Fruit fly (Drosophila melanogaster) whole organism, embryonic: ENCODE measurements around the gene CG6055.

ENCODE experiments used
- CG10654 ChIP-seq: fragments of 200-800 bp; sonication (Bioruptor generic); optimal IDR thresholded peaks from 2 replicates; lab custom pipeline; 2016; ENCODE audit warnings: missing biosample characterization, missing genetic modification characterization
- CG10979 ChIP-seq: fragments of 200-800 bp; sonication (Bioruptor generic); optimal IDR thresholded peaks from 2 replicates; lab custom pipeline; 2018; ENCODE audit warnings: missing biosample characterization, mild to moderate bottlenecking, missing genetic modification characterization, moderate library complexity
- CG11504 ChIP-seq: fragments of 200-800 bp; sonication (Bioruptor generic); optimal IDR thresholded peaks from 3 replicates; lab custom pipeline; 2019; ENCODE audit warnings: missing biosample characterization, mild to moderate bottlenecking, missing genetic modification characterization, moderate library complexity
- CG12071 ChIP-seq: fragments of 200-800 bp; sonication (Bioruptor generic); optimal IDR thresholded peaks from 3 replicates; lab custom pipeline; 2018; ENCODE audit warnings: missing biosample characterization, mild to moderate bottlenecking, missing genetic modification characterization
- CG12155 ChIP-seq: fragments of 200-800 bp; sonication (Bioruptor generic); optimal IDR thresholded peaks from 3 replicates; lab custom pipeline; 2016; ENCODE audit warnings: missing biosample characterization, missing genetic modification characterization
- CG12219 ChIP-seq: fragments of 200-800 bp; sonication (Bioruptor generic); optimal IDR thresholded peaks from 3 replicates; lab custom pipeline; 2018; ENCODE audit warnings: missing biosample characterization, mild to moderate bottlenecking, missing genetic modification characterization
- CG15073 ChIP-seq: fragments of 200-800 bp; sonication (Bioruptor generic); optimal IDR thresholded peaks from 2 replicates; lab custom pipeline; 2016; ENCODE audit warnings: missing biosample characterization, missing genetic modification characterization
- CG17802 ChIP-seq: fragments of 200-800 bp; sonication (Bioruptor generic); optimal IDR thresholded peaks from 2 replicates; lab custom pipeline; 2018; ENCODE audit warnings: missing biosample characterization, mild to moderate bottlenecking, missing genetic modification characterization, moderate library complexity
- CG2120 ChIP-seq: fragments of 200-800 bp; sonication (Bioruptor generic); optimal IDR thresholded peaks from 3 replicates; lab custom pipeline; 2016; ENCODE audit warnings: missing biosample characterization, missing genetic modification characterization
- CG32767 ChIP-seq: fragments of 200-800 bp; sonication (Bioruptor generic); IDR thresholded peaks from 2 replicates; pipeline ENCODE4 v1.3.6; 2022; ENCODE audit warnings: missing biosample characterization, missing genetic modification characterization
- CG3838 ChIP-seq: fragments of 200-800 bp; sonication (Bioruptor generic); optimal IDR thresholded peaks from 3 replicates; lab custom pipeline; 2016; ENCODE audit warnings: missing biosample characterization, missing genetic modification characterization
- CG4360 ChIP-seq: fragments of 200-800 bp; sonication (Bioruptor generic); IDR thresholded peaks from 2 replicates; pipeline ENCODE4 v1.3.6; 2022; ENCODE audit warnings: missing biosample characterization, missing genetic modification characterization
- CG6175 ChIP-seq: fragments of 200-800 bp; sonication (Bioruptor generic); IDR thresholded peaks from 3 replicates; pipeline ENCODE4 v1.3.6; 2022; ENCODE audit warnings: missing biosample characterization, missing genetic modification characterization
- CG6683 ChIP-seq: fragments of 200-800 bp; sonication (Bioruptor generic); optimal IDR thresholded peaks from 2 replicates; lab custom pipeline; 2017; ENCODE audit warnings: missing biosample characterization, mild to moderate bottlenecking, missing genetic modification characterization, missing genetic modification reagents
- CG7271 ChIP-seq: fragments of 200-800 bp; sonication (Bioruptor generic); optimal IDR thresholded peaks from 2 replicates; lab custom pipeline; 2018; ENCODE audit warnings: missing biosample characterization, mild to moderate bottlenecking, missing genetic modification characterization, moderate library complexity
- CG7839 ChIP-seq: fragments of 200-800 bp; sonication (Bioruptor generic); optimal IDR thresholded peaks from 3 replicates; lab custom pipeline; 2018; ENCODE audit warnings: missing biosample characterization, mild to moderate bottlenecking, missing genetic modification characterization, moderate library complexity
- CG9817 ChIP-seq: fragments of 200-800 bp; sonication (Bioruptor generic); optimal IDR thresholded peaks from 2 replicates; lab custom pipeline; 2018; ENCODE audit warnings: missing biosample characterization, mild to moderate bottlenecking, missing genetic modification characterization, moderate library complexity
- Dek ChIP-seq: fragments of 200-800 bp; sonication (Bioruptor generic); optimal IDR thresholded peaks from 3 replicates; lab custom pipeline; 2019; ENCODE audit warnings: missing biosample characterization, mild to moderate bottlenecking, missing genetic modification characterization, moderate library complexity
- Drgx ChIP-seq: fragments of 200-800 bp; sonication (Bioruptor generic); IDR thresholded peaks from 2 replicates; pipeline ENCODE4 v1.3.6; 2022; ENCODE audit warnings: missing biosample characterization, missing genetic modification characterization
- Ets65A ChIP-seq: fragments of 200-800 bp; sonication (Bioruptor generic); peaks from one replicate; lab custom pipeline; 2016; ENCODE audit warnings: missing biosample characterization, missing genetic modification characterization
- HHEX ChIP-seq: fragments of 200-800 bp; sonication (Bioruptor generic); optimal IDR thresholded peaks from 3 replicates; lab custom pipeline; 2017; ENCODE audit warnings: missing biosample characterization, mild to moderate bottlenecking, missing genetic modification characterization, missing genetic modification reagents
- HLH3B ChIP-seq: fragments of 200-800 bp; sonication (Bioruptor generic); IDR thresholded peaks from 2 replicates; pipeline ENCODE4 v1.3.6; 2022; ENCODE audit warnings: missing biosample characterization, missing genetic modification characterization
- Hmx ChIP-seq: fragments of 200-800 bp; sonication (Bioruptor generic); optimal IDR thresholded peaks from 2 replicates; lab custom pipeline; 2016; ENCODE audit warnings: missing biosample characterization, missing genetic modification characterization
- MBD-R2 ChIP-seq: fragments of 200-800 bp; sonication (Bioruptor generic); IDR thresholded peaks from 2 replicates; pipeline ENCODE4 v1.3.6; 2022; ENCODE audit warnings: missing biosample characterization, missing genetic modification characterization
- Med ChIP-seq: fragments of 200-800 bp; sonication (Bioruptor generic); peaks from one replicate; lab custom pipeline; 2016; ENCODE audit warnings: missing biosample characterization, missing genetic modification characterization, mild to moderate bottlenecking, inconsistent platforms, moderate library complexity
- Mrtf ChIP-seq: fragments of 200-800 bp; sonication (Bioruptor generic); IDR thresholded peaks from 3 replicates; pipeline ENCODE4 v1.3.6; 2022; ENCODE audit warnings: missing biosample characterization, missing genetic modification characterization
- Nf-YA ChIP-seq: fragments of 200-800 bp; sonication (Bioruptor generic); IDR thresholded peaks from 2 replicates; pipeline ENCODE4 v1.3.6; 2022; ENCODE audit warnings: missing biosample characterization, missing genetic modification characterization
- Sin3A ChIP-seq: fragments of >200 bp; optimal IDR thresholded peaks from 2 replicates; lab custom pipeline; 2018
- aop ChIP-seq: fragments of 200-800 bp; sonication (Bioruptor generic); IDR thresholded peaks from 2 replicates; pipeline ENCODE4 v1.3.6; 2022; ENCODE audit warnings: missing biosample characterization, missing genetic modification characterization
- ara ChIP-seq: fragments of 200-800 bp; sonication (Bioruptor generic); IDR thresholded peaks from 2 replicates; pipeline ENCODE4 v1.3.6; 2022; ENCODE audit warnings: missing biosample characterization, missing genetic modification characterization
- bab2 ChIP-seq: fragments of 200-800 bp; sonication (Bioruptor generic); optimal IDR thresholded peaks from 2 replicates; lab custom pipeline; 2016; ENCODE audit warnings: missing biosample characterization, missing genetic modification characterization
- bigmax ChIP-seq: fragments of 200-800 bp; sonication (Bioruptor generic); optimal IDR thresholded peaks from 2 replicates; lab custom pipeline; 2018; ENCODE audit warnings: missing biosample characterization, mild to moderate bottlenecking, missing genetic modification characterization
- bsh ChIP-seq, 2 experiments: fragments of 200-800 bp; sonication (Bioruptor generic); optimal IDR thresholded peaks; 2 replicates each; lab custom pipeline; 2017 to 2018; ENCODE audit warnings: mild to moderate bottlenecking in 2 of 2, missing biosample characterization in 2 of 2, missing genetic modification characterization in 2 of 2, moderate library complexity in 1 of 2
- chinmo ChIP-seq: fragments of 200-800 bp; sonication (Bioruptor generic); IDR thresholded peaks from 4 replicates; pipeline ENCODE4 v1.3.6; 2022; ENCODE audit warnings: missing biosample characterization, missing genetic modification characterization; ENCODE audit not compliant: partially characterized antibody
- corto ChIP-seq: fragments of 200-800 bp; sonication (Bioruptor generic); optimal IDR thresholded peaks from 2 replicates; lab custom pipeline; 2016; ENCODE audit warnings: missing biosample characterization, mild to moderate bottlenecking, missing genetic modification characterization, moderate library complexity
- eve ChIP-seq, 2 experiments: fragments of >200 bp; optimal IDR thresholded peaks; 2 replicates each; lab custom pipeline; 2017; ENCODE audit warnings: missing biosample characterization in 2 of 2, missing genetic modification characterization in 2 of 2
- eyg ChIP-seq: fragments of 200-800 bp; sonication (Bioruptor generic); optimal IDR thresholded peaks from 3 replicates; lab custom pipeline; 2016; ENCODE audit warnings: missing biosample characterization, missing genetic modification characterization
- gem ChIP-seq: fragments of 200-800 bp; sonication (Bioruptor generic); optimal IDR thresholded peaks from 2 replicates; lab custom pipeline; 2019; ENCODE audit warnings: missing biosample characterization, mild to moderate bottlenecking, missing genetic modification characterization, moderate library complexity
- inv ChIP-seq: fragments of 200-800 bp; sonication (Bioruptor generic); IDR thresholded peaks from 2 replicates; pipeline ENCODE4 v1.3.6; 2022; ENCODE audit warnings: missing biosample characterization, missing genetic modification characterization; ENCODE audit not compliant: partially characterized antibody
- lbe ChIP-seq: fragments of 200-800 bp; sonication (Bioruptor generic); optimal IDR thresholded peaks from 2 replicates; lab custom pipeline; 2016; ENCODE audit warnings: missing biosample characterization, mild to moderate bottlenecking, missing genetic modification characterization
- mld ChIP-seq: fragments of 200-800 bp; sonication (Bioruptor generic); IDR thresholded peaks from 3 replicates; pipeline ENCODE4 v1.3.6; 2022; ENCODE audit warnings: missing biosample characterization, missing genetic modification characterization; ENCODE audit not compliant: partially characterized antibody
- onecut ChIP-seq: fragments of 200-800 bp; sonication (Bioruptor generic); IDR thresholded peaks from 2 replicates; pipeline ENCODE4 v1.3.6; 2022; ENCODE audit warnings: missing biosample characterization, missing genetic modification characterization
- prd ChIP-seq, 3 experiments: fragments of >200 bp in 2 of 3; fragments of 200-800 bp in 1 of 3; sonication (Bioruptor generic) in 1 of 3; optimal IDR thresholded peaks in 2 of 3; IDR thresholded peaks in 1 of 3; 2 replicates in 2 of 3; 3 replicates in 1 of 3; pipeline versions ENCODE4 v1.3.6 to Lab custom; 2017 to 2022; ENCODE audit warnings: missing biosample characterization in 1 of 3, missing genetic modification characterization in 1 of 3
- repo ChIP-seq: fragments of 200-800 bp; sonication (Bioruptor generic); optimal IDR thresholded peaks from 2 replicates; lab custom pipeline; 2016; ENCODE audit warnings: missing biosample characterization, missing genetic modification characterization
- row ChIP-seq: fragments of 200-800 bp; sonication (Bioruptor generic); IDR thresholded peaks from 3 replicates; pipeline ENCODE4 v1.3.6; 2022; ENCODE audit warnings: missing biosample characterization, missing genetic modification characterization
- sd ChIP-seq: fragments of 200-800 bp; sonication (Bioruptor generic); optimal IDR thresholded peaks from 3 replicates; lab custom pipeline; 2018; ENCODE audit warnings: missing biosample characterization, mild to moderate bottlenecking, missing genetic modification characterization, moderate library complexity
- sens ChIP-seq: fragments of 200-800 bp; sonication (Bioruptor generic); peaks from one replicate; lab custom pipeline; 2016; ENCODE audit warnings: missing biosample characterization, missing genetic modification characterization
- ttk ChIP-seq: fragments of 200-800 bp; sonication (Bioruptor generic); IDR thresholded peaks from 2 replicates; pipeline ENCODE4 v2.1.2; 2022; ENCODE audit warnings: missing biosample characterization, missing genetic modification characterization
- tx ChIP-seq: fragments of 200-800 bp; sonication (Bioruptor generic); optimal IDR thresholded peaks from 2 replicates; lab custom pipeline; 2016; ENCODE audit warnings: missing biosample characterization, missing genetic modification characterization

CG6055 gene

DNA sequence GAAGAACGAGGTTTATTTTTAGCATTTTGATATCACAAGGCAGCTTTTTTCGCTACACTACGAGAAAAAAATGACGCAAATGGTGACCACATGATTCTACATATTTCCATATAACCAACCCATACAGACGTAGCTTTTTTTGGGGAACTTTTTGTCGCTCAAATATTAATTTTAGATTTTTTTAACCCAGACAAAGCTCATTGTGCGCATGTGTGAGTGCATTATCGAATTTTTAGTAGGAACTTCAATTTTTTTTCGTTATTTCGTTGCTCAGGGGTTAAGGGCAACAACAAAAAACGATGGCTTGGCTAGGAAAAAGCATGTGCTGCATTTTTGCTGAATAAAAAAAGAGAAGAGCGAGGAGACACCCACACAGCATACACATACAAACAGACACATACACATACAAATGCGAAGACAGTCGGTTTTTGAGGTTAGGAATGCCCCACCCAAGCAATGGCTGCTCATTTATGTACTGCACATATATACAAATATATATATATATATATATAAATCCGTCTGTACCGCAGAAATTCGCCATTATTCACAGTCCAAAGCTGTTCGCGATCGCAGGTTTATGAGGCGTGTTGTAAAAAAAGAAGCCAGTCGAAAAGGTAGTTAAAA lies 41.9 kb upstream of the CG6055 start:
- TF ChIP-seq prd (optimal IDR thresholded peaks at IDR 0.05; lab: Kevin White, UChicago) (no peak), prd (GFP tag; IDR thresholded peaks at IDR 0.05; lab: Robert Waterston, UW) (no peak), Drgx (peak; percentile 52; the same call in 1 of the 2 replicates), MBD-R2 (GFP tag; lab: Robert Waterston, UW) (0 out of 2 replicates have a peak, but pooled peaks have one; percentile 13), CG11504 (peak; percentile 5), Med (GFP tag; lab: Kevin White, UChicago) (peak; percentile 74), CG10654 (GFP tag; lab: Kevin White, UChicago) (no peak), gem (tag; lab: Kevin White, UChicago) (peak; percentile 7), CG12155 (no peak), sens (GFP tag; lab: Kevin White, UChicago) (no peak), CG2120 (GFP tag; lab: Kevin White, UChicago) (peak; percentile 30), bsh (GFP tag; optimal IDR thresholded peaks at IDR 0.05; lab: Kevin White, UChicago) (peak in 1 of 2 experiments; percentile 33), corto (GFP tag; lab: Kevin White, UChicago) (peak; percentile 7), CG4360 (GFP tag; lab: Robert Waterston, UW) (0 out of 2 replicates have a peak, but pooled peaks have one; percentile 12), ttk (0 out of 2 replicates have a peak, but pooled peaks have one; percentile 22), chinmo (0 out of 4 replicates have a peak, but pooled peaks have one; percentile 29), CG12219 (GFP tag; lab: Kevin White, UChicago) (no peak), bigmax (GFP tag; lab: Kevin White, UChicago) (peak; percentile 93), Ets65A (GFP tag; lab: Kevin White, UChicago) (peak; percentile 52), CG9817 (no peak), sd (peak; percentile 47), HHEX (GFP tag; lab: Kevin White, UChicago) (peak; percentile 28), repo (GFP tag; lab: Kevin White, UChicago) (no peak), eve (GFP tag; optimal IDR thresholded peaks at IDR 0.05; lab: Kevin White, UChicago) (peak in 1 of 2 experiments; percentile 19), CG10979 (no peak), CG6683 (GFP tag; lab: Kevin White, UChicago) (no peak), row (GFP tag; lab: Robert Waterston, UW) (peak; percentile 19; the same call in 1 of the 3 replicates)

DNA sequence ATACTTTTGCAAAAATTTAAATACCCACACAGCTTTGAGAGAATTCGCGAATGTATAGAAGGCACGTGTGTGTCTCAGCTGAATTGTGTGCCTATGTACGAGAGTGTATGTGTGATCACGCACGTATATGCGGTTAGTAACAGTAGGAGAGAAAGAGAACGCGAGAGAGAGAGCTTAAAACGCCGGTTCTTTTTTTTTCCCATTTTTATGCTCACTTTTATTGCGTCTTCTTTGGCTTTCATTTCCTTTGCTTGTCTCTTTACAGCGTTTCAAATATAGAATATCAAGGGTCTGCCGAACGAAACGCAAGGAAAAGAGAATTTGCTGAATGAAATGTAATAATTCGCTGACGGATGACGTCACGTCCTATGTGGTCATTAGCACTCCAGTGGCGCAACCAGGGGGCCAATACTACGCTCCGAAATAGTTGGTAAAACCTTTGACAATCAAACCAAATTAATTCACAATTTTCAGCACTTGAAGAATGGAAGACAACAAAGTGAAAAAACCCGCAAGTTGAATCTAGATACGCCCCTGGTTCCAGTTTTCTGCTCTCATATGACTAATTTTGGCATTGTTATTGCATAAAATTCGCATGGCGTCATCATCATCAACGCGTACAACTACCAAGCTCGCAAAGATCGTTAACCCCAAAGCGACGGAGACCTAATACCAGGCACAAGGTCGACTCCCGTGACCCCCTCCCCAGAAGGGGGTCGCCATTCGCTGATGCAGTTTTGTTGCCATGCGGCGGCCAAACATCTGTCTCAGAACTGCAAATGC lies 41.2 kb upstream of the CG6055 start:
- TF ChIP-seq CG7839 (tag; lab: Kevin White, UChicago): peak; percentile 61
- no peak for TF ChIP-seq mld
- peak; percentile 19 for TF ChIP-seq CG12071
- TF ChIP-seq tx (GFP tag; lab: Kevin White, UChicago): peak; percentile 65
- no peak for TF ChIP-seq CG32767 (GFP tag; lab: Robert Waterston, UW)
- no peak for TF ChIP-seq aop (GFP tag; lab: Robert Waterston, UW)
- no peak for TF ChIP-seq ara (GFP tag; lab: Robert Waterston, UW)
- no peak for TF ChIP-seq Mrtf
- TF ChIP-seq Dek (tag; lab: Kevin White, UChicago): peak; percentile 69
- no peak for TF ChIP-seq inv (GFP tag; lab: Robert Waterston, UW)
- TF ChIP-seq CG7271 (tag; lab: Kevin White, UChicago): no peak
- TF ChIP-seq CG15073 (GFP tag; lab: Kevin White, UChicago): no peak
- no peak for TF ChIP-seq Hmx (GFP tag; lab: Kevin White, UChicago)
- no peak for TF ChIP-seq Nf-YA (GFP tag; lab: Robert Waterston, UW)
- peak; percentile 50 for TF ChIP-seq bab2 (GFP tag; lab: Kevin White, UChicago)
- TF ChIP-seq HLH3B: 0 out of 2 replicates have a peak, but pooled peaks have one; percentile 7
- peak; percentile 26 for TF ChIP-seq eyg (GFP tag; lab: Kevin White, UChicago)
- 0 out of 3 replicates have a peak, but pooled peaks have one; percentile 50 for TF ChIP-seq CG6175 (GFP tag; lab: Robert Waterston, UW)
- TF ChIP-seq lbe (GFP tag; lab: Kevin White, UChicago): peak; percentile 68
- no peak for TF ChIP-seq Sin3A (lab: Kevin White, UChicago)
- peak; percentile 6; the same call in 1 of the 2 replicates for TF ChIP-seq onecut (GFP tag; lab: Robert Waterston, UW)
- TF ChIP-seq CG3838 (GFP tag; lab: Kevin White, UChicago): no peak
- no peak for TF ChIP-seq CG17802
